Fruit fly (Drosophila melanogaster): ENCODE results near the gene CG31373.

dm6 chr3R:10687312-10687711 is 21.9 kb downstream of the CG31373 start:
- TF ChIP-seq CG11294 (GFP tag; IDR thresholded peaks at IDR 0.05): no peak
- no peak for TF ChIP-seq CG6792 (GFP tag; optimal IDR thresholded peaks at IDR 0.05)
- TF ChIP-seq CG11902 (GFP tag; optimal IDR thresholded peaks at IDR 0.05): no peak
- no peak for TF ChIP-seq CG6276 (GFP tag; optimal IDR thresholded peaks at IDR 0.05)
- no peak for TF ChIP-seq cyc (GFP tag; optimal IDR thresholded peaks at IDR 0.05)
- no peak for TF ChIP-seq fd59A (GFP tag; optimal IDR thresholded peaks at IDR 0.05)
- no peak for TF ChIP-seq fkh (GFP tag; optimal IDR thresholded peaks at IDR 0.05)
- TF ChIP-seq CG15336 (GFP tag; IDR thresholded peaks at IDR 0.05): no peak
- TF ChIP-seq Ets21C (GFP tag; optimal IDR thresholded peaks at IDR 0.05): no peak
- no peak for TF ChIP-seq eg (GFP tag; IDR thresholded peaks at IDR 0.05)
- TF ChIP-seq Sox14 (GFP tag; optimal IDR thresholded peaks at IDR 0.05): no peak
